Fruit fly (Drosophila melanogaster) whole organism, wandering third instar larva: ENCODE results near the gene mgr.

ENCODE experiments used
- Abd-B ChIP-seq: fragments of >200 bp; optimal IDR thresholded peaks from 2 replicates; lab custom pipeline; 2017; ENCODE audit warnings: missing biosample characterization, missing genetic modification characterization
- CG32264 ChIP-seq: fragments of 200-800 bp; sonication (Bioruptor generic); optimal IDR thresholded peaks from 2 replicates; lab custom pipeline; 2016; ENCODE audit warnings: missing biosample characterization, missing genetic modification characterization
- CG9705 ChIP-seq: fragments of 200-800 bp; sonication (Bioruptor generic); optimal IDR thresholded peaks from 2 replicates; lab custom pipeline; 2018; ENCODE audit warnings: missing biosample characterization, mild to moderate bottlenecking, missing genetic modification characterization
- CrebA ChIP-seq: fragments of 200-800 bp; sonication (Bioruptor generic); optimal IDR thresholded peaks from 2 replicates; lab custom pipeline; 2016; ENCODE audit warnings: missing biosample characterization, mild to moderate bottlenecking, missing genetic modification characterization, borderline replicate concordance
- Dfd ChIP-seq: fragments of >200 bp; optimal IDR thresholded peaks from 2 replicates; lab custom pipeline; 2017; ENCODE audit warnings: missing biosample characterization, missing genetic modification characterization
- Dif ChIP-seq: fragments of 200-275, 200-300 bp; sonication (Bioruptor generic); optimal IDR thresholded peaks from 2 replicates; lab custom pipeline; 2018; ENCODE audit warnings: missing biosample characterization, missing genetic modification characterization; ENCODE audit not compliant: partially characterized antibody
- GATAd ChIP-seq: sonication (Bioruptor generic); optimal IDR thresholded peaks from 2 replicates; lab custom pipeline; 2016; ENCODE audit warnings: missing biosample characterization, missing genetic modification characterization
- HLH106 ChIP-seq: fragments of 200-800 bp; optimal IDR thresholded peaks from 3 replicates; lab custom pipeline; 2019; ENCODE audit warnings: missing biosample characterization, mild to moderate bottlenecking, missing genetic modification characterization, moderate library complexity
- Hnf4 ChIP-seq: fragments of 200-800 bp; sonication (Bioruptor generic); optimal IDR thresholded peaks from 2 replicates; lab custom pipeline; 2016; ENCODE audit warnings: missing biosample characterization, mild to moderate bottlenecking, missing genetic modification characterization
- Hr78 ChIP-seq: fragments of >200 bp; optimal IDR thresholded peaks from 2 replicates; lab custom pipeline; 2017; ENCODE audit warnings: missing biosample characterization, missing genetic modification characterization
- Hr83 ChIP-seq: fragments of 200-300 bp; sonication (Bioruptor generic); optimal IDR thresholded peaks from 2 replicates; lab custom pipeline; 2016; ENCODE audit warnings: missing biosample characterization, mild to moderate bottlenecking, missing genetic modification characterization, moderate library complexity; ENCODE audit not compliant: poor library complexity, severe bottlenecking
- Jra ChIP-seq: sonication (Bioruptor generic); optimal IDR thresholded peaks from 2 replicates; lab custom pipeline; 2016; ENCODE audit warnings: missing biosample characterization, missing genetic modification characterization
- Mio ChIP-seq: sonication (Bioruptor generic); optimal IDR thresholded peaks from 2 replicates; lab custom pipeline; 2016; ENCODE audit warnings: missing biosample characterization, missing genetic modification characterization
- Myc ChIP-seq: fragments of >200 bp; optimal IDR thresholded peaks from 2 replicates; lab custom pipeline; 2017
- Rel ChIP-seq, 2 experiments: fragments of 200-800 bp; sonication (Bioruptor generic) in 1 of 2; optimal IDR thresholded peaks; 2 replicates in 1 of 2; 3 replicates in 1 of 2; lab custom pipeline; 2016 to 2019; ENCODE audit warnings: mild to moderate bottlenecking in 2 of 2, missing biosample characterization in 2 of 2, missing genetic modification characterization in 2 of 2, moderate library complexity in 1 of 2
- Sp1 ChIP-seq: fragments of 200-800 bp; sonication (Bioruptor generic); optimal IDR thresholded peaks from 3 replicates; lab custom pipeline; 2019; ENCODE audit warnings: missing biosample characterization, mild to moderate bottlenecking, missing genetic modification characterization, moderate library complexity
- Vsx2 ChIP-seq: fragments of 200-300, 225-300 bp; sonication (Bioruptor generic); optimal IDR thresholded peaks from 2 replicates; lab custom pipeline; 2018; ENCODE audit warnings: missing biosample characterization, missing genetic modification characterization; ENCODE audit not compliant: partially characterized antibody
- br ChIP-seq: fragments of 200-800 bp; sonication (Bioruptor generic); optimal IDR thresholded peaks from 2 replicates; lab custom pipeline; 2016; ENCODE audit warnings: missing biosample characterization, missing genetic modification characterization
- brk ChIP-seq: fragments of 200-800 bp; sonication (Bioruptor generic); optimal IDR thresholded peaks from 2 replicates; lab custom pipeline; 2016; ENCODE audit warnings: missing biosample characterization, mild to moderate bottlenecking, missing genetic modification characterization
- dl ChIP-seq, 2 experiments: fragments of 175-275, 200-275 bp in 1 of 2; fragments of 200-275 bp in 1 of 2; sonication (Bioruptor generic); optimal IDR thresholded peaks; lab custom pipeline; 2018; ENCODE audit warnings: mild to moderate bottlenecking in 2 of 2, missing biosample characterization in 2 of 2, missing genetic modification characterization in 2 of 2, moderate library complexity in 2 of 2; ENCODE audit not compliant: partially characterized antibody in 2 of 2, insufficient read depth in 1 of 2
- dsf ChIP-seq: sonication (Bioruptor generic); optimal IDR thresholded peaks from 2 replicates; lab custom pipeline; 2016; ENCODE audit warnings: missing biosample characterization, missing genetic modification characterization, borderline replicate concordance
- ey ChIP-seq: fragments of 200-800 bp; sonication (Bioruptor generic); optimal IDR thresholded peaks from 2 replicates; lab custom pipeline; 2016; ENCODE audit warnings: missing biosample characterization, missing genetic modification characterization
- foxo ChIP-seq, 2 experiments: fragments of 200-800 bp; sonication (Bioruptor generic); optimal IDR thresholded peaks; 2 replicates in 1 of 2; 3 replicates in 1 of 2; lab custom pipeline; 2016 to 2017; ENCODE audit warnings: missing biosample characterization in 2 of 2, missing genetic modification characterization in 2 of 2
- fru ChIP-seq: fragments of 200-800 bp; sonication (Bioruptor generic); optimal IDR thresholded peaks from 3 replicates; lab custom pipeline; 2016; ENCODE audit warnings: missing biosample characterization, mild to moderate bottlenecking, missing genetic modification characterization
- jim ChIP-seq: fragments of 175-275, 200-325 bp; sonication (Bioruptor generic); optimal IDR thresholded peaks from 2 replicates; lab custom pipeline; 2016; ENCODE audit warnings: missing biosample characterization, mild to moderate bottlenecking, missing genetic modification characterization
- lola ChIP-seq: fragments of >200 bp; optimal IDR thresholded peaks from 2 replicates; lab custom pipeline; 2017; ENCODE audit warnings: missing biosample characterization, missing genetic modification characterization
- pan ChIP-seq: fragments of >200 bp; optimal IDR thresholded peaks from 2 replicates; lab custom pipeline; 2017
- psq ChIP-seq: fragments of 200-800 bp; sonication (Bioruptor generic); optimal IDR thresholded peaks from 3 replicates; lab custom pipeline; 2017; ENCODE audit warnings: missing biosample characterization, mild to moderate bottlenecking, missing genetic modification characterization, moderate library complexity
- sage ChIP-seq: fragments of 200-800 bp; sonication (Bioruptor generic); optimal IDR thresholded peaks from 2 replicates; lab custom pipeline; 2016; ENCODE audit warnings: missing biosample characterization, mild to moderate bottlenecking, missing genetic modification characterization
- tai ChIP-seq: sonication (Bioruptor generic); optimal IDR thresholded peaks from 2 replicates; lab custom pipeline; 2016; ENCODE audit warnings: missing biosample characterization, missing genetic modification characterization
- usp ChIP-seq: fragments of >200 bp; optimal IDR thresholded peaks from 2 replicates; lab custom pipeline; 2017; ENCODE audit warnings: missing biosample characterization, missing genetic modification characterization
- woc ChIP-seq: sonication (Bioruptor generic); optimal IDR thresholded peaks from 2 replicates; lab custom pipeline; 2016; ENCODE audit warnings: missing biosample characterization, mild to moderate bottlenecking, missing genetic modification characterization

The mgr gene

DNA sequence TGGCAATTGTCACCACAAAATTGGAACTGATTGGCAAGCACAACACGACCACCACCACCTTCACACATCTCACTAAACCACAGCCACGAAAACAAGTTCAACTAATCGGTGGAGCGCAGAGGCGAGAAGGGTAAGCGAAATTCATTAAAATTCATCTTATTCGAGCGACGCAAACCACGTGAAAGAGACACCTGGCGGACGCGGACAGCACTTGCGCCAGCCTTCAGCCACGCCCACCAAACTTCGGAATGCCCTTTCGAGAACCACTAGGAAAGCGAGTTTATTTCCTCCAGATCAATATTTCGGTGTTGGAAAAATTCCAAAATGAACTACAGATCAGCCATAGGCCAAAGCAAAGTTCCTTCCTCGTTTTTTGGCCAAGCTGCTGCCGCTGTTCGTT, 14.1 kb downstream of the mgr start:
- TF ChIP-seq Hr78 (GFP tag; lab: Kevin White, UChicago) (no peak), CG9705 (GFP tag; lab: Kevin White, UChicago) (no peak), Myc (lab: Kevin White, UChicago) (no peak), Rel (GFP tag; optimal IDR thresholded peaks at IDR 0.05; lab: Kevin White, UChicago) (no peak), Rel (tag; optimal IDR thresholded peaks at IDR 0.05; lab: Kevin White, UChicago) (no peak), Jra (no peak), GATAd (GFP tag; lab: Kevin White, UChicago) (no peak), sage (GFP tag; lab: Kevin White, UChicago) (no peak)
- TF ChIP-seq, all 38 proteins: peak for 0

DNA sequence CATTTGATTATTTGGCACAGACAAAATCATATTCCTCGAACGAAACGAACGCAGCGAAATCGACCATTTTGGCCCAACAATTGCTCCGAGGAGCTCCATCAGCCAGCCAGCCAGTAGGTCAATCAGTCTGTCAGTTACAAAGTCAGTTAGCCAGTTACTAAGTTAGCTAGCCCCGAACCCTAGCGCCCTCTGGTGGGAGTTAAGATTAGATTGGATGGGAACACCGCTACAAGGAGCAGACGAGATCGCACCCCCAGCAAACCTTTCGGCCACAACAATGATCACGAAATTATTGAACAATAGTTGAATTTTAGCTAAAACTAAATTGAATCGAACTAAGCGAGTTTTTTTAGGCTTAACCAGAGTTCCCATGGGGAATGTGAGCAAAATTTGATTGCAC, 15.8 kb downstream of the mgr start:
- TF ChIP-seq dsf (GFP tag; lab: Kevin White, UChicago) (no peak), Mio (GFP tag; lab: Kevin White, UChicago) (no peak), Dif (GFP tag; lab: Kevin White, UChicago) (no peak), HLH106 (tag; lab: Kevin White, UChicago) (no peak), CG32264 (no peak), Hr83 (no peak), ey (no peak), Rel (GFP tag; optimal IDR thresholded peaks at IDR 0.05; lab: Kevin White, UChicago) (no peak), Rel (tag; optimal IDR thresholded peaks at IDR 0.05; lab: Kevin White, UChicago) (no peak), Myc (lab: Kevin White, UChicago) (no peak), sage (GFP tag; lab: Kevin White, UChicago) (no peak), lola (GFP tag; lab: Kevin White, UChicago) (no peak), fru (no peak)

- TF ChIP-seq tai (GFP tag; lab: Kevin White, UChicago) = no peak
- TF ChIP-seq dl (GFP tag; optimal IDR thresholded peaks at IDR 0.05; lab: Kevin White, UChicago; ENCODE audit: insufficient read depth in 1 of 2, partially characterized antibody in 2 of 2) = no peak
- no peak for TF ChIP-seq Hr78 (GFP tag; lab: Kevin White, UChicago)
- TF ChIP-seq Dfd (GFP tag; lab: Kevin White, UChicago) = peak; percentile 22
- no peak for TF ChIP-seq pan (lab: Kevin White, UChicago)
- TF ChIP-seq foxo (GFP tag; optimal IDR thresholded peaks at IDR 0.05; lab: Kevin White, UChicago) = no peak
- TF ChIP-seq Myc (lab: Kevin White, UChicago) = no peak
- TF ChIP-seq woc (GFP tag; lab: Kevin White, UChicago) = no peak
Observed at dm6 chr3R:11392805-11393204, 16.9 kb downstream of the mgr start.

- TF ChIP-seq Mio (GFP tag; lab: Kevin White, UChicago) = no peak
- TF ChIP-seq CG9705 (GFP tag; lab: Kevin White, UChicago) = no peak
- TF ChIP-seq GATAd (GFP tag; lab: Kevin White, UChicago) = no peak
- TF ChIP-seq lola (GFP tag; lab: Kevin White, UChicago) = no peak
- TF ChIP-seq CrebA (GFP tag; lab: Kevin White, UChicago) = no peak
- no peak for TF ChIP-seq usp (GFP tag; lab: Kevin White, UChicago)
- TF ChIP-seq pan (lab: Kevin White, UChicago) = no peak
- no peak for TF ChIP-seq HLH106 (tag; lab: Kevin White, UChicago)
- TF ChIP-seq jim (GFP tag; lab: Kevin White, UChicago) = no peak
- TF ChIP-seq, all 38 proteins: peak for 0
Observed at dm6 chr3R:11378564-11379112, 31.0 kb downstream of the mgr start.

DNA sequence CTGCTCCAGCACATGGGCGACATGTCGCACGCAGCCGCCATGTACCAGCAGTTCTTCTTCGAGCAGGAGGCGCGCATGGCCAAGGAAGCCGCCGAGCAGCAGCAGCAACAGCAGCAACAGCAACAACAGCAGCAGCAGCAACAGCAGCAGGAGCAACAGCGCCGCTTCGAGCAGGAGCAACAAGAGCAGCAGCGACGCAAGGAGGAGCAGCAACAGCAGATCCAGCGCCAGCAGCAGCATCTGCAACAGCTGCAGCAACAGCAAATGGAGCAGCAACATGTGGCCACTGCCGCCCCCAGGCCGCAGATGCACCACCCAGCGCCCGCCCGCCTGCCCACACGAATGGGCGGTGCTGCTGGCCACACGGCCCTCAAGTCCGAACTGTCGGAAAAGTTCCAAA, 34.5 kb downstream of the mgr start:
- TF ChIP-seq Hr83 = no peak
- peak; percentile 92 for TF ChIP-seq Dfd (GFP tag; lab: Kevin White, UChicago)
- TF ChIP-seq HLH106 (tag; lab: Kevin White, UChicago) = no peak
- TF ChIP-seq, all 38 proteins: peak for 1

- TF ChIP-seq brk (no peak), foxo (GFP tag; optimal IDR thresholded peaks at IDR 0.05; lab: Kevin White, UChicago) (no peak), Vsx2 (GFP tag; lab: Kevin White, UChicago) (no peak), HLH106 (tag; lab: Kevin White, UChicago) (no peak), fru (peak; percentile 14), ey (no peak), Sp1 (GFP tag; lab: Kevin White, UChicago) (peak; percentile 8), Hnf4 (GFP tag; lab: Kevin White, UChicago) (no peak), br (GFP tag; lab: Kevin White, UChicago) (no peak), Mio (GFP tag; lab: Kevin White, UChicago) (no peak), psq (GFP tag; lab: Kevin White, UChicago) (peak; percentile 77), Dfd (GFP tag; lab: Kevin White, UChicago) (peak; percentile 91), Abd-B (GFP tag; lab: Kevin White, UChicago) (no peak), Hr78 (GFP tag; lab: Kevin White, UChicago) (no peak), Dif (GFP tag; lab: Kevin White, UChicago) (peak; percentile 10), Rel (GFP tag; optimal IDR thresholded peaks at IDR 0.05; lab: Kevin White, UChicago) (peak; percentile 12), Rel (tag; optimal IDR thresholded peaks at IDR 0.05; lab: Kevin White, UChicago) (no peak)
Observed at dm6 chr3R:11372053-11373016, 37.3 kb downstream of the mgr start.
